Worm (Caenorhabditis elegans): Measurements from ENCODE around the gene eif-2Bdelta.
A peak's percentile ranks its signal among the peaks of the same experiment; 100 is the strongest.

Gene eif-2Bdelta

DNA sequence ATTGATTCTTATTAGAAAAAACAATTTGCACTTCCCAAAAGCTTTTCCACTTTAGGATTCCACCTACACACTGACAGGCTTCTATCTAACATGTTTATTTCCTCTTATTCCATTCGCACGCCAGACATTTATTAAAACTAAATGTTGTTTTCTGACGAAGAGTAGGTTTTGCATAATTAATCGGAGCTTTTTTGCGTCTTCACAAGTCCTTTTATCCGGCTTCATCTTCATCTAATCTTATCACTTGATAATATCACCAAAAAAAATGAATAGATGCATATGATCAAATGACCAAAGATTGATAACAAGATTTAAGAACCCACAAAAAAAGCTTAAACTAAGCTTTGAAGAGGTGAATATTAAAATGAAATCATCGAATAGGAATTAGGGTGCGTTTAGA lies 48.1 kb upstream of the eif-2Bdelta start:
- no peak for TF ChIP-seq nhr-6 (tag; optimal IDR thresholded peaks at IDR 0.05)
- TF ChIP-seq mbf-1 (tag; optimal IDR thresholded peaks at IDR 0.05) = no peak
- TF ChIP-seq ztf-11 (tag; optimal IDR thresholded peaks at IDR 0.05) = no peak
- no peak for TF ChIP-seq nhr-21 (tag; optimal IDR thresholded peaks at IDR 0.05)
- TF ChIP-seq ZK546.5 (tag; optimal IDR thresholded peaks at IDR 0.05) = no peak
- TF ChIP-seq nhr-12 (tag; optimal IDR thresholded peaks at IDR 0.05) = no peak
- TF ChIP-seq ceh-16 (tag; optimal IDR thresholded peaks at IDR 0.05) = no peak
- no peak for TF ChIP-seq nhr-23 (tag; optimal IDR thresholded peaks at IDR 0.05)
- TF ChIP-seq lin-11 (tag; optimal IDR thresholded peaks at IDR 0.05) = no peak
- TF ChIP-seq nhr-77 (tag; optimal IDR thresholded peaks at IDR 0.05) = no peak

DNA sequence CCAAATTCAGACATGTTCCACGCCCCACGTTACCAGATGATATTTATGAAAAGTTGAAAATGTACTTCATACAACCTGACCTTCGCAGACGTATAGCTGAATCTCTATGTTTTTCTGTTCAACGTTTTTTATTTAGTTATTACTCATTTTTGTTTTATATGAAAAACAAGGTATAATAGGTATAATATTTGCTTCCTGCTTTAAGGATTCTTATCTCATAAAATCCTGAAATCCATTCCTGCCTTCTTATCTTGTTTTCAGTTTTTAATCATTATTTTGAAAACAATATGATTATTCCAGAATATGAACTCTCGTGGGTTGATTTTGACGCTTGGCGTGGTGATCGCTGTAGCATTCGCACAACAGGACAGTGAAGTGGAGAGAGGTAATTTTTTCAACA lies 41.9 kb upstream of the eif-2Bdelta start, which contains the start of gene flp-6:
Gene flp-6, plus strand, starts transcription at position 301 of the 400 bp plus-strand sequence.
- TF ChIP-seq C34F6.9 (tag; optimal IDR thresholded peaks at IDR 0.05) (no peak), elt-1 (tag; optimal IDR thresholded peaks at IDR 0.05) (no peak), mdl-1 (tag; optimal IDR thresholded peaks at IDR 0.05) (no peak), mbf-1 (tag; optimal IDR thresholded peaks at IDR 0.05) (no peak), blmp-1 (tag; optimal IDR thresholded peaks at IDR 0.05; ENCODE audit: insufficient read depth) (no peak), mab-5 (tag; optimal IDR thresholded peaks at IDR 0.05) (no peak), egl-27 (tag; optimal IDR thresholded peaks at IDR 0.05) (no peak), nhr-237 (tag; optimal IDR thresholded peaks at IDR 0.05) (no peak), nhr-25 (tag; optimal IDR thresholded peaks at IDR 0.05) (no peak), elt-3 (tag; optimal IDR thresholded peaks at IDR 0.05) (no peak), nhr-11 (tag; optimal IDR thresholded peaks at IDR 0.05) (no peak), gmeb-1 (tag; optimal IDR thresholded peaks at IDR 0.05) (no peak), nhr-6 (tag; optimal IDR thresholded peaks at IDR 0.05) (no peak), ZK546.5 (tag; optimal IDR thresholded peaks at IDR 0.05) (no peak), sma-9 (GFP tag; optimal IDR thresholded peaks at IDR 0.05) (no peak), sma-9 (tag; optimal IDR thresholded peaks at IDR 0.05) (no peak), F13H6.1 (tag; optimal IDR thresholded peaks at IDR 0.05) (no peak), lsy-2 (tag; optimal IDR thresholded peaks at IDR 0.05) (no peak)

DNA sequence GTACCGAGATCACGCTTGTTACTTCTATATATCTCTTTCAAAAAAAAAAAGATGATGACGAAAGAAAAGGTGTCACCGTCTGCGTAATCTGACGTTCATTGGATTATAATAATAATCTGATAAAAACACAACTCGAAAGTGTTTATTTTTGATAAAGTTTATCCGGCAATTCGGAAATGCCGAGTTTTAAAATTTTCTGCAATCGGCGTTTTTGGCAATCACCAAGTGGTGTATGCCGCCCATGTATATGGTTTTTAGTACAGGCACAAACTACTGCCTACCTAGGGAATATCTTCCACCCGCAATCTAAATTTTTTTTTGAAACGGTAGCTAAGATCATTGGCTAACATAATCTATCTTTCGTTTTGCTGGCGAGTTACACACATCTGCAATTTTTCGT lies 39.7 kb upstream of the eif-2Bdelta start:
- TF ChIP-seq crh-2 (tag; optimal IDR thresholded peaks at IDR 0.05) (no peak), nhr-21 (tag; optimal IDR thresholded peaks at IDR 0.05) (peak; percentile 26), sma-9 (GFP tag; optimal IDR thresholded peaks at IDR 0.05) (peak; percentile 30), sma-9 (tag; optimal IDR thresholded peaks at IDR 0.05) (no peak)

DNA sequence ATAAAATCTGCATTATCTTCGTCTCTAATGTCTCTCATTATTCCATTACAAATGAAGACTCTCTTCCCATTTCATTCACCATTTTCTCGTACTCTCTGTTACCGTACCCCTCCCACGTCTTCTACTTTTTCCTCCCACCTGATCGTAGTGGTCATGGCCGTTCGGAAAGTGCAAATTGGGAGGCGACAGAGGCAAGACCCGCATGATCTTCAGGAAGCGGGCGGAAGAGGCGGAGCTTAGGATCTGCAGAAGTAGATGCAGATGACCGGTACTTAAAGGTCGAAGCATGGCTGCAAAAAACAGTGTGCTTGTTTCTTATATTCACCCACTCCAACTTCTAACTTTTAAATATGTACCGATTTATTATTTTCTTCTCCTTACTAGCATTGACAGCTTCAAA lies 35.8 kb upstream of the eif-2Bdelta start, which contains the start of gene nas-3:
Gene nas-3, plus strand, starts transcription at position 301 of the 400 bp plus-strand sequence.
- TF ChIP-seq lin-11 (tag; optimal IDR thresholded peaks at IDR 0.05) = no peak
- TF ChIP-seq R02D3.7 (tag; optimal IDR thresholded peaks at IDR 0.05) = no peak
- TF ChIP-seq lsy-2 (tag; optimal IDR thresholded peaks at IDR 0.05) = no peak
- TF ChIP-seq blmp-1 (tag; optimal IDR thresholded peaks at IDR 0.05; ENCODE audit: insufficient read depth) = no peak
- no peak for TF ChIP-seq nhr-11 (tag; optimal IDR thresholded peaks at IDR 0.05)
- TF ChIP-seq nhr-6 (tag; optimal IDR thresholded peaks at IDR 0.05) = no peak
- no peak for TF ChIP-seq egl-27 (tag; optimal IDR thresholded peaks at IDR 0.05)
- no peak for TF ChIP-seq crh-2 (tag; optimal IDR thresholded peaks at IDR 0.05)

DNA sequence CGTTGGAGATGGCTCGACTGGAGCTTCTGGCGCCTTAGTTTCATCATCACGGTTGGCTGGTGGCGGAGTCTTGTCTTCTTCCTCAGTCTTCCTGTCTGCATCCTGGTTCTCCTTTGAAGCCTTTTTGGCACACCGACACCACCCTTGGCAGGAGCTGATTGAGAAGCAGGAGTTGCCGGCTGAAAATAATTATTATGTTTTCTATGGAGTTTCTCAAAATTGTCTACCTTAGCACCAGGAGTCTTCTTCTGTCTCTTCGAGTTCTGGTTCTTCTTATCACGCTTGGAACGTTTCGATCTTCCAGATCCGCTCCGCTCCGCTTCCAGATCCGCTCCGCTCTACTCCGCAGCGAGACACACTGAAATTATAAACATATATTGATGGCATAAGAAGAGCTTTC lies 33.1 kb upstream of the eif-2Bdelta start, which contains the start of gene K06A4.6:
Gene K06A4.6, minus strand, starts transcription at position 101 of the 400 bp plus-strand sequence.
- TF ChIP-seq nhr-12 (tag; optimal IDR thresholded peaks at IDR 0.05) (no peak), sem-4 (tag; optimal IDR thresholded peaks at IDR 0.05) (no peak), nhr-11 (tag; optimal IDR thresholded peaks at IDR 0.05) (no peak), unc-55 (GFP tag; optimal IDR thresholded peaks at IDR 0.05) (no peak), ZK546.5 (tag; optimal IDR thresholded peaks at IDR 0.05) (no peak), ztf-11 (tag; optimal IDR thresholded peaks at IDR 0.05) (no peak), mbf-1 (tag; optimal IDR thresholded peaks at IDR 0.05) (no peak), nhr-21 (tag; optimal IDR thresholded peaks at IDR 0.05) (no peak), lin-39 (tag; optimal IDR thresholded peaks at IDR 0.05) (no peak), mdl-1 (tag; optimal IDR thresholded peaks at IDR 0.05) (no peak), nhr-10 (tag; optimal IDR thresholded peaks at IDR 0.05) (no peak), gmeb-1 (tag; optimal IDR thresholded peaks at IDR 0.05) (no peak), alr-1 (tag; optimal IDR thresholded peaks at IDR 0.05) (no peak), aly-2 (tag; optimal IDR thresholded peaks at IDR 0.05) (no peak), blmp-1 (tag; optimal IDR thresholded peaks at IDR 0.05; ENCODE audit: insufficient read depth) (no peak), ztf-4 (tag; optimal IDR thresholded peaks at IDR 0.05) (no peak)
